Fruit fly (Drosophila melanogaster) whole organism, embryonic: ENCODE results near the gene prd.

ENCODE experiments used
- Asciz ChIP-seq: fragments of 200-800 bp; sonication (Bioruptor generic); optimal IDR thresholded peaks from 2 replicates; lab custom pipeline; 2017; ENCODE audit warnings: missing biosample characterization, mild to moderate bottlenecking, missing genetic modification characterization, missing genetic modification reagents
- Awh ChIP-seq: fragments of 200-800 bp; sonication (Bioruptor generic); IDR thresholded peaks from 2 replicates; pipeline ENCODE4, ENCODE4 v1.3.6; 2022; ENCODE audit warnings: missing biosample characterization, missing genetic modification characterization
- BEAF-32 ChIP-seq: fragments of 200-800 bp; sonication (Bioruptor generic); optimal IDR thresholded peaks from 3 replicates; lab custom pipeline; 2017; ENCODE audit warnings: missing biosample characterization, missing genetic modification characterization, mild to moderate bottlenecking, moderate library complexity, missing genetic modification reagents
- CG12769 ChIP-seq: fragments of 200-800 bp; sonication (Bioruptor generic); optimal IDR thresholded peaks from 2 replicates; lab custom pipeline; 2019; ENCODE audit warnings: missing biosample characterization, mild to moderate bottlenecking, missing genetic modification characterization, moderate library complexity
- CG15514 ChIP-seq: fragments of 200-800 bp; sonication (Bioruptor generic); optimal IDR thresholded peaks from 3 replicates; lab custom pipeline; 2017; ENCODE audit warnings: missing biosample characterization, missing genetic modification characterization, mild to moderate bottlenecking, moderate library complexity, missing genetic modification reagents
- CG15696 ChIP-seq: fragments of 200-800 bp; sonication (Bioruptor generic); optimal IDR thresholded peaks from 2 replicates; lab custom pipeline; 2019; ENCODE audit warnings: missing biosample characterization, mild to moderate bottlenecking, missing genetic modification characterization, moderate library complexity
- CG17829 ChIP-seq: fragments of 200-800 bp; optimal IDR thresholded peaks from 2 replicates; lab custom pipeline; 2019; ENCODE audit warnings: missing biosample characterization, mild to moderate bottlenecking, missing genetic modification characterization, moderate library complexity
- CG3065 ChIP-seq: fragments of 200-800 bp; sonication (Bioruptor generic); optimal IDR thresholded peaks from 2 replicates; lab custom pipeline; 2016; ENCODE audit warnings: missing biosample characterization, missing genetic modification characterization
- CG31388 ChIP-seq: fragments of 200-800 bp; sonication (Bioruptor generic); optimal IDR thresholded peaks from 2 replicates; lab custom pipeline; 2016; ENCODE audit warnings: missing biosample characterization, missing genetic modification characterization
- CG32532 ChIP-seq: fragments of 200-800 bp; sonication (Bioruptor generic); IDR thresholded peaks from 2 replicates; pipeline ENCODE4 v1.3.6; 2022; ENCODE audit warnings: missing biosample characterization, missing genetic modification characterization
- CG3995 ChIP-seq: fragments of 200-800 bp; sonication (Bioruptor generic); optimal IDR thresholded peaks from 3 replicates; lab custom pipeline; 2016; ENCODE audit warnings: missing biosample characterization, missing genetic modification characterization
- CG42726 ChIP-seq: fragments of 200-800 bp; sonication (Bioruptor generic); IDR thresholded peaks from 2 replicates; pipeline ENCODE4 v1.3.6; 2022; ENCODE audit warnings: missing biosample characterization, missing genetic modification characterization; ENCODE audit not compliant: partially characterized antibody
- CG6765 ChIP-seq: fragments of 200-800 bp; sonication (Bioruptor generic); optimal IDR thresholded peaks from 3 replicates; lab custom pipeline; 2017; ENCODE audit warnings: missing biosample characterization, mild to moderate bottlenecking, missing genetic modification characterization
- CG9932 ChIP-seq: fragments of 200-800 bp; sonication (Bioruptor generic); IDR thresholded peaks from 2 replicates; pipeline ENCODE4 v1.3.6; 2022; ENCODE audit warnings: missing biosample characterization, missing genetic modification characterization
- Dref ChIP-seq: fragments of 200-800 bp; sonication (Bioruptor generic); IDR thresholded peaks from 2 replicates; pipeline ENCODE4 v1.3.6; 2022; ENCODE audit warnings: missing biosample characterization, missing genetic modification characterization
- E2f2 ChIP-seq: fragments of 200-800 bp; sonication (Bioruptor generic); IDR thresholded peaks from 2 replicates; pipeline ENCODE4 v1.3.6; 2022; ENCODE audit warnings: missing biosample characterization, missing genetic modification characterization
- Eip74EF ChIP-seq, 2 experiments: fragments of 200-800 bp in 1 of 2; fragments of >200 bp in 1 of 2; sonication (Bioruptor generic) in 1 of 2; optimal IDR thresholded peaks; 2 replicates each; lab custom pipeline; 2017 to 2019; ENCODE audit warnings: missing biosample characterization in 2 of 2, missing genetic modification characterization in 2 of 2, mild to moderate bottlenecking in 1 of 2, moderate library complexity in 1 of 2
- Ets97D ChIP-seq: fragments of 200-800 bp; sonication (Bioruptor generic); optimal IDR thresholded peaks from 3 replicates; lab custom pipeline; 2016; ENCODE audit warnings: missing biosample characterization, missing genetic modification characterization
- MBD-R2 ChIP-seq: fragments of 200-800 bp; sonication (Bioruptor generic); IDR thresholded peaks from 2 replicates; pipeline ENCODE4 v1.3.6; 2022; ENCODE audit warnings: missing biosample characterization, missing genetic modification characterization
- MESR4 ChIP-seq: fragments of 200-800 bp; sonication (Bioruptor generic); optimal IDR thresholded peaks from 2 replicates; lab custom pipeline; 2018; ENCODE audit warnings: missing biosample characterization, mild to moderate bottlenecking, missing genetic modification characterization, moderate library complexity
- NfI ChIP-seq: fragments of 200-800 bp; sonication (Bioruptor generic); optimal IDR thresholded peaks from 3 replicates; lab custom pipeline; 2018; ENCODE audit warnings: missing biosample characterization, mild to moderate bottlenecking, missing genetic modification characterization, moderate library complexity
- Pdp1 ChIP-seq, 2 experiments: fragments of 200-800 bp; sonication (Bioruptor generic); optimal IDR thresholded peaks; 3 replicates each; lab custom pipeline; 2016; ENCODE audit warnings: missing biosample characterization in 2 of 2, missing genetic modification characterization in 2 of 2, mild to moderate bottlenecking in 1 of 2, moderate library complexity in 1 of 2
- Sry-δ ChIP-seq: fragments of 200-800 bp; sonication (Bioruptor generic); optimal IDR thresholded peaks from 2 replicates; lab custom pipeline; 2016; ENCODE audit warnings: missing biosample characterization, missing genetic modification characterization
- YL-1 ChIP-seq: fragments of 200-800 bp; sonication (Bioruptor generic); optimal IDR thresholded peaks from 3 replicates; lab custom pipeline; 2017; ENCODE audit warnings: missing biosample characterization, mild to moderate bottlenecking, missing genetic modification characterization
- cato ChIP-seq: fragments of 200-800 bp; sonication (Bioruptor generic); optimal IDR thresholded peaks from 2 replicates; lab custom pipeline; 2016; ENCODE audit warnings: missing biosample characterization, missing genetic modification characterization, borderline replicate concordance
- caup ChIP-seq: fragments of 200-800 bp; sonication (Bioruptor generic); optimal IDR thresholded peaks from 3 replicates; lab custom pipeline; 2017; ENCODE audit warnings: missing biosample characterization, mild to moderate bottlenecking, missing genetic modification characterization, moderate library complexity; ENCODE audit not compliant: severe bottlenecking
- chif ChIP-seq, 2 experiments: fragments of 200-800 bp; sonication (Bioruptor generic); optimal IDR thresholded peaks; 3 replicates each; lab custom pipeline; 2016; ENCODE audit warnings: missing biosample characterization in 2 of 2, missing genetic modification characterization in 2 of 2
- corto ChIP-seq: fragments of 200-800 bp; sonication (Bioruptor generic); optimal IDR thresholded peaks from 2 replicates; lab custom pipeline; 2016; ENCODE audit warnings: missing biosample characterization, mild to moderate bottlenecking, missing genetic modification characterization, moderate library complexity
- crol ChIP-seq: fragments of 200-800 bp; sonication (Bioruptor generic); IDR thresholded peaks from 2 replicates; pipeline ENCODE4 v1.3.6; 2022; ENCODE audit warnings: missing biosample characterization, missing genetic modification characterization
- dpn ChIP-seq, 2 experiments: fragments of 200-800 bp; sonication (Bioruptor generic); optimal IDR thresholded peaks; 3 replicates each; lab custom pipeline; 2016; ENCODE audit warnings: missing biosample characterization in 2 of 2, missing genetic modification characterization in 2 of 2
- esg ChIP-seq: fragments of 200-800 bp; sonication (Bioruptor generic); conservative IDR thresholded peaks from 2 replicates; pipeline ENCODE4 v1.3.6; 2022; ENCODE audit warnings: missing biosample characterization, missing genetic modification characterization
- eyg ChIP-seq: fragments of 200-800 bp; sonication (Bioruptor generic); optimal IDR thresholded peaks from 3 replicates; lab custom pipeline; 2016; ENCODE audit warnings: missing biosample characterization, missing genetic modification characterization
- gfzf ChIP-seq: fragments of 200-800 bp; sonication (Bioruptor generic); optimal IDR thresholded peaks from 2 replicates; lab custom pipeline; 2016; ENCODE audit warnings: missing biosample characterization, mild to moderate bottlenecking, missing genetic modification characterization, moderate library complexity
- gro ChIP-seq: fragments of 200-800 bp; sonication (Bioruptor generic); optimal IDR thresholded peaks from 2 replicates; lab custom pipeline; 2016; ENCODE audit warnings: missing biosample characterization, missing genetic modification characterization
- hkb ChIP-seq, 2 experiments: fragments of 200-800 bp in 1 of 2; fragments of >200 bp in 1 of 2; sonication (Bioruptor generic) in 1 of 2; IDR thresholded peaks in 1 of 2; optimal IDR thresholded peaks in 1 of 2; 2 replicates each; pipeline versions ENCODE4 v1.3.6 to Lab custom; 2017 to 2022; ENCODE audit warnings: missing biosample characterization in 1 of 2, missing genetic modification characterization in 1 of 2
- jing ChIP-seq: fragments of 200-800 bp; sonication (Bioruptor generic); optimal IDR thresholded peaks from 2 replicates; lab custom pipeline; 2018; ENCODE audit warnings: missing biosample characterization, mild to moderate bottlenecking, missing genetic modification characterization
- kay ChIP-seq: fragments of 200-800 bp; sonication (Bioruptor generic); optimal IDR thresholded peaks from 2 replicates; lab custom pipeline; 2016; ENCODE audit warnings: missing biosample characterization, missing genetic modification characterization
- knrl ChIP-seq: fragments of 200-800 bp; sonication (Bioruptor generic); IDR thresholded peaks from 3 replicates; pipeline ENCODE4 v1.3.6; 2022; ENCODE audit warnings: missing biosample characterization, missing genetic modification characterization; ENCODE audit not compliant: partially characterized antibody
- pb ChIP-seq: fragments of 200-800 bp; sonication (Bioruptor generic); optimal IDR thresholded peaks from 3 replicates; lab custom pipeline; 2016; ENCODE audit warnings: missing biosample characterization, missing genetic modification characterization
- phol ChIP-seq: fragments of 200-800 bp; sonication (Bioruptor generic); optimal IDR thresholded peaks from 3 replicates; lab custom pipeline; 2018; ENCODE audit warnings: missing biosample characterization, mild to moderate bottlenecking, missing genetic modification characterization, moderate library complexity
- row ChIP-seq: fragments of 200-800 bp; sonication (Bioruptor generic); IDR thresholded peaks from 3 replicates; pipeline ENCODE4 v1.3.6; 2022; ENCODE audit warnings: missing biosample characterization, missing genetic modification characterization
- sr ChIP-seq: fragments of 200-800 bp; sonication (Bioruptor generic); IDR thresholded peaks from 3 replicates; pipeline ENCODE4 v1.3.6; 2022; ENCODE audit warnings: missing biosample characterization, missing genetic modification characterization
- ssp ChIP-seq: fragments of 200-800 bp; sonication (Bioruptor generic); IDR thresholded peaks from 2 replicates; pipeline ENCODE4 v1.3.6; 2022; ENCODE audit warnings: missing biosample characterization, missing genetic modification characterization
- tgo ChIP-seq: fragments of 200-800 bp; sonication (Bioruptor generic); IDR thresholded peaks from 3 replicates; pipeline ENCODE4 v1.3.6; 2022; ENCODE audit warnings: missing biosample characterization, missing genetic modification characterization
- tna ChIP-seq: fragments of 200-800 bp; sonication (Bioruptor generic); IDR thresholded peaks from 2 replicates; pipeline ENCODE4 v1.3.6; 2022; ENCODE audit warnings: missing biosample characterization, missing genetic modification characterization; ENCODE audit not compliant: partially characterized antibody
- twi ChIP-seq: fragments of 200-800 bp; optimal IDR thresholded peaks from 2 replicates; lab custom pipeline; 2019; ENCODE audit warnings: missing biosample characterization, mild to moderate bottlenecking, missing genetic modification characterization, moderate library complexity
- vnd ChIP-seq: fragments of 200-800 bp; sonication (Bioruptor generic); IDR thresholded peaks from 3 replicates; pipeline ENCODE4 v1.3.6; 2022; ENCODE audit warnings: missing biosample characterization, missing genetic modification characterization; ENCODE audit not compliant: partially characterized antibody
- zfh1 ChIP-seq: fragments of 200-800 bp; sonication (Bioruptor generic); IDR thresholded peaks from 3 replicates; pipeline ENCODE4 v1.3.6; 2022; ENCODE audit warnings: missing biosample characterization, missing genetic modification characterization
- zfh2 ChIP-seq: fragments of 200-800 bp; sonication (Bioruptor generic); optimal IDR thresholded peaks from 2 replicates; lab custom pipeline; 2016; ENCODE audit warnings: missing biosample characterization, missing genetic modification characterization

Gene prd

dm6 chr2L:12093652-12094051, 8.0 kb upstream of the prd start (continued):
- no peak for TF ChIP-seq vnd (GFP tag; lab: Robert Waterston, UW)
- no peak for TF ChIP-seq CG15696
- TF ChIP-seq Ets97D, result peak; percentile 84
- no peak for TF ChIP-seq Eip74EF (GFP tag; optimal IDR thresholded peaks at IDR 0.05; lab: Kevin White, UChicago)
- no peak for TF ChIP-seq cato
- peak; percentile 24 for TF ChIP-seq Sry-δ (GFP tag; lab: Kevin White, UChicago)
- no peak for TF ChIP-seq zfh2 (GFP tag; lab: Kevin White, UChicago)
- TF ChIP-seq esg (GFP tag; lab: Robert Waterston, UW), result no peak
- no peak for TF ChIP-seq corto (GFP tag; lab: Kevin White, UChicago)
- TF ChIP-seq eyg, result no peak
- TF ChIP-seq sr (GFP tag; lab: Robert Waterston, UW), result peak; percentile 4; the same call in 1 of the 3 replicates
- TF ChIP-seq jing (GFP tag; lab: Kevin White, UChicago), result no peak
- TF ChIP-seq Pdp1 (GFP tag; optimal IDR thresholded peaks at IDR 0.05; lab: Kevin White, UChicago), result peak in 1 of 2 experiments; percentile 89
- TF ChIP-seq CG3995 (GFP tag; lab: Kevin White, UChicago), result no peak
- TF ChIP-seq CG6765 (GFP tag; lab: Kevin White, UChicago), result no peak
- TF ChIP-seq ssp (GFP tag; lab: Robert Waterston, UW), result peak; percentile 43
- TF ChIP-seq Asciz (GFP tag; lab: Kevin White, UChicago), result no peak
- no peak for TF ChIP-seq gro (GFP tag; lab: Kevin White, UChicago)
- no peak for TF ChIP-seq caup
- TF ChIP-seq row (GFP tag; lab: Robert Waterston, UW), result no peak; the same call in 2 of the 3 replicates
- TF ChIP-seq NfI (GFP tag; lab: Kevin White, UChicago), result peak; percentile 7
- no peak for TF ChIP-seq zfh1 (GFP tag; lab: Robert Waterston, UW)
- TF ChIP-seq hkb (optimal IDR thresholded peaks at IDR 0.05; lab: Kevin White, UChicago), result no peak
- TF ChIP-seq hkb (GFP tag; IDR thresholded peaks at IDR 0.05; lab: Robert Waterston, UW), result 0 out of 2 replicates have a peak, but pooled peaks have one; percentile 9
- no peak for TF ChIP-seq pb (GFP tag; lab: Kevin White, UChicago)
- no peak for TF ChIP-seq chif (GFP tag; optimal IDR thresholded peaks at IDR 0.05; lab: Kevin White, UChicago)
- TF ChIP-seq knrl (GFP tag; lab: Robert Waterston, UW), result peak; percentile 24; the same call in 1 of the 3 replicates
- TF ChIP-seq kay (GFP tag; lab: Kevin White, UChicago), result no peak
- peak; percentile 78 for TF ChIP-seq MESR4 (GFP tag; lab: Kevin White, UChicago)
- peak; percentile 42 for TF ChIP-seq phol
- no peak for TF ChIP-seq CG32532 (GFP tag; lab: Robert Waterston, UW)
- peak; percentile 34 for TF ChIP-seq CG17829 (tag; lab: Kevin White, UChicago)
- peak; percentile 85 for TF ChIP-seq CG15514 (GFP tag; lab: Kevin White, UChicago)
- peak; percentile 77 for TF ChIP-seq E2f2 (GFP tag; lab: Robert Waterston, UW)
- TF ChIP-seq CG42726 (GFP tag; lab: Robert Waterston, UW), result peak; percentile 8; the same call in 1 of the 2 replicates
- TF ChIP-seq crol (GFP tag; lab: Robert Waterston, UW), result no peak
- TF ChIP-seq gfzf (GFP tag; lab: Kevin White, UChicago), result peak; percentile 90
- TF ChIP-seq MBD-R2 (GFP tag; lab: Robert Waterston, UW), result peak; percentile 60
- no peak for TF ChIP-seq CG12769 (tag; lab: Kevin White, UChicago)
- peak; percentile 38 for TF ChIP-seq BEAF-32 (GFP tag; lab: Kevin White, UChicago)
- no peak for TF ChIP-seq CG31388
- TF ChIP-seq twi, result no peak
- peak; percentile 47; the same call in 1 of the 2 replicates for TF ChIP-seq tna (GFP tag; lab: Robert Waterston, UW)
- no peak for TF ChIP-seq tgo
- peak; percentile 43 for TF ChIP-seq Dref (GFP tag; lab: Robert Waterston, UW)
- no peak for TF ChIP-seq CG3065 (GFP tag; lab: Kevin White, UChicago)
- TF ChIP-seq Awh (GFP tag; lab: Robert Waterston, UW), result no peak
- no peak for TF ChIP-seq dpn (GFP tag; optimal IDR thresholded peaks at IDR 0.05; lab: Kevin White, UChicago)
- TF ChIP-seq CG9932 (GFP tag; lab: Robert Waterston, UW), result no peak
- TF ChIP-seq YL-1 (GFP tag; lab: Kevin White, UChicago), result peak; percentile 72
